Fruit fly (Drosophila melanogaster) Kc167 (cell line): ENCODE results near the gene CG32425.

ENCODE experiments used
- Myc ChIP-seq: fragments of >200 bp; optimal IDR thresholded peaks from 2 replicates; lab custom pipeline; 2017; ENCODE audit warnings: missing external identifiers
- Sin3A ChIP-seq: fragments of >200 bp; optimal IDR thresholded peaks from 2 replicates; lab custom pipeline; 2018; ENCODE audit warnings: missing external identifiers
- h ChIP-seq: fragments of >200 bp; optimal IDR thresholded peaks from 3 replicates; lab custom pipeline; 2018; ENCODE audit warnings: missing external identifiers
- insv ChIP-seq: fragments of >200 bp; optimal IDR thresholded peaks from 3 replicates; lab custom pipeline; 2018; ENCODE audit warnings: missing external identifiers
- psq ChIP-seq: fragments of >200 bp; optimal IDR thresholded peaks from 2 replicates; lab custom pipeline; 2017; ENCODE audit warnings: missing external identifiers
- ttk ChIP-seq: sonication (Bioruptor generic); optimal IDR thresholded peaks from 2 replicates; lab custom pipeline; 2017; ENCODE audit warnings: missing external identifiers

Gene CG32425

DNA sequence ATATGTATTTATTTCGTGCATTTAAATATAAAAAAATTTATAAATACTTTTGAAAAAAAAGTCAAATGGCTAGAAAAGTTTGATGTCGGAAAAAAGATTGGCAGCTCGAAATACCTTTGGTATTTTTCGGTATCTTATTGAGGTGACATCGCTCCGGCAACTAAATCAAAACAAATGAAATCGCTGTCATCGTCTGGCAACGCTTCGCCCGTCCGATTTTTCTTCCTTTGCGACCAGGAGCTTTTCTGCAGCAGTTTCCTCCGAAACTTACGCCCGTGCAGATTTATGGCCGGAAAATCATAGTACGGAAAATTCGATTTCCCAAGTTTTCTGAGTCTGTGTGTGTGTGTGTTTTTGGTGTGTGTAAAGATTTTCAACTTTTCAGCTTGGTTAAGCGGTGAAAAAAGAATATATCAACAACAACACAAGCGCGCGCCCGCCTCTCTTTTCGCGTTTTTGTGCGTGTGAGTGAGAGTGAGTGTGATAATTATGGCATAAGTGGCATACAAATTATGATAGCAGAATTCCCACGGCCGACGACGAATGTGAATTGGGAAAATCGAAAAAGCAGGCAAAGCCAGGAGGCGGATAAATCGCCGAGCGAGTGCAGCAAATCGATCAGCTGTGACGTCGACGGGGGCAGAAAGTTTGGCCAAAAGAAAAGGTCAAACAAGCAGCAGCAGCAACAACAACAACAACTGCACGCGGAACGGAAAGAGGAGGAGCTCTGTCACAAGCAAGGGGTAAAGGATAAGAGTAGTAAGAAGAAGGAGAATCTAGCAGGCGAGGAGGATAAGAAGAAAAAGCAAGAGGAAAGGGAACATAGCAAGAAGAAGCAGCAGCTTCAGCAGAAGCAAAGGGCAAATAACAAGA lies at the start of gene CG32425:
CG32425 (plus strand) TSS at position 200 of the 873 bp plus-strand sequence.
- TF ChIP-seq psq (lab: Kevin White, UChicago) (no peak), Myc (no peak), h (lab: Kevin White, UChicago) (no peak)

- no peak for TF ChIP-seq Sin3A (lab: Kevin White, UChicago)
- no peak for TF ChIP-seq ttk (lab: Kevin White, UChicago)
- no peak for TF ChIP-seq insv
- TF ChIP-seq Myc, result no peak
- no peak for TF ChIP-seq h (lab: Kevin White, UChicago)
- no peak for TF ChIP-seq psq (lab: Kevin White, UChicago)
These were observed 49.8 kb upstream of the CG32425 start for dm6 chr3L:20447337-20447736.

DNA sequence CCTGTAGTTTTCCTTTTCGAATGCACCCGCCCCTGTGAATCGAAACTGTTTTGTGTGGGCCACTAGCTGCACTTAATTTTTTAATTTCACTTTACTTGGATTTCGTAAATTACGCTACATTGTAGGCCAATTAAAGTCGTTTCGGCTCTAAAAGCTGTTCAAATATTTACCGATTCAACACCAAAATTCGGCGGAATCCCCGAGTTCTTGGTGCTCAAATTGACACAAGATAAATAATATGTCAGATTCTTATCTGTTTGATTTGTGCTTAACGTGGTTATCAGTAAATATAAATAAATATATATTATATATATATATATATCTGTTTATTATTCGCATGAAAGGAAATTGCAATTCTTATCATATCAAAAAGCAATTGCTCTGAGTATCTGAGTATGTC lies 49.2 kb upstream of the CG32425 start:
- no peak for TF ChIP-seq h (lab: Kevin White, UChicago)
- no peak for TF ChIP-seq ttk (lab: Kevin White, UChicago)
- TF ChIP-seq Sin3A (lab: Kevin White, UChicago), result no peak
- no peak for TF ChIP-seq Myc
- TF ChIP-seq psq (lab: Kevin White, UChicago), result no peak
- no peak for TF ChIP-seq insv

DNA sequence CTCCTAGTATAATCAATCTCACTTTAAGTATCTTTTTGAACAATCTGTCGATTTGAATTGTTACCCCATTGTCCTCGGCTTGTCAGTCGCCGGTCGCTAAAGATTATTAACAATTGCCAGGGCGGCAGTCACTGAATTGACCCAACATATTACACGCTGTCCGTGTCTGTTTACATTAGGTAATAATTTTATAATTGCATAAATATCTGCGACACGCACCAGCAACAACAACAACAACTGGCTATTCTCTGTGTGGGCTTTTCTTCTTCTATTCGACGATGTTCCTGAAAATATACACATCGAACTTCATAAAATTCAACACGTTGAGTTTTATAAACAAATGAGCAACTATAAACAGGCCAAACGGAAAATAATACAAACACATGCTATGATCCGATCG lies 48.4 kb upstream of the CG32425 start:
- TF ChIP-seq insv, result no peak
- TF ChIP-seq Sin3A (lab: Kevin White, UChicago), result no peak
- TF ChIP-seq psq (lab: Kevin White, UChicago), result no peak
- no peak for TF ChIP-seq ttk (lab: Kevin White, UChicago)
- TF ChIP-seq Myc, result no peak
- no peak for TF ChIP-seq h (lab: Kevin White, UChicago)

DNA sequence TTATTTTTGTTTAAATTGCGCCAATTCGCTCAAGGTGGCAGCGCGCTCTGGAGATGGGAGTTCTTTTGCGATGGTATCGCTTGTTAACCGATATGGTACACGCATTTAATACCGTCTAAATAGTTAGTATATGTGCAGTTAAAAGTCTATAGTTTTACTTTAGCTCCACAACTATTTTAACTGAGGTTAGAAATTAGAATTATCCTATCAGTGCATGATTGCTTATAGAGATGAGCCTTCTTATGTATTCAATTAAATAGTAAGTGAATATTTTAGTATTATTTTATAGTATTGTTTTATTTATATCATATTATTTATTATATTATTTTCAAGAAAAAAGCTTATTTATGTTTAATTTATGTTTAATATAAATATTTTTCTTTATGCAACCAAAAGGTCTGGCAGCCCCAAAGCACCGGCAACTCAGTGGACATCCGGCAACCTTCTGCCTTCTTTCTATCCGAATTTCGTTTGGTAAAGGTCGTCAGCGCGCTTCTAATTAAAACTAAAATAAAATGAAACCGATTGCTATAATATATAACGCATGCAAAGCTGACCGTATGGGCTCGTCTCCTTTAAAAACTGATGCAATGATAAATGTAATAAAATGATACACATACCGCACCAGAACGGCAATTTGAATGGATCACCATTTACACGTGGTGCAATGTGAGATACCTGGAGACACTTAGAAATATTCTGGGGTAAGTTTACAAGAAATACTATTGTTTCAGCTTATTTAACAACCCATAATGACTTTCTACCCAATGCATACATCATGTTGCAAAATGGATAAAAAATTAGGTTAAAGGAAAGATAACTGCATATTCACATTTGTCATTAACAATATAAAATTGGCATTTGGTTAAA lies 44.1 kb upstream of the CG32425 start, which contains the start of gene CG5199:
CG5199 (minus strand) TSS at position 52 of the 870 bp plus-strand sequence.
- no peak for TF ChIP-seq h (lab: Kevin White, UChicago)
- no peak for TF ChIP-seq insv
- no peak for TF ChIP-seq ttk (lab: Kevin White, UChicago)
- no peak for TF ChIP-seq psq (lab: Kevin White, UChicago)
- no peak for TF ChIP-seq Myc
- TF ChIP-seq Sin3A (lab: Kevin White, UChicago), result no peak

DNA sequence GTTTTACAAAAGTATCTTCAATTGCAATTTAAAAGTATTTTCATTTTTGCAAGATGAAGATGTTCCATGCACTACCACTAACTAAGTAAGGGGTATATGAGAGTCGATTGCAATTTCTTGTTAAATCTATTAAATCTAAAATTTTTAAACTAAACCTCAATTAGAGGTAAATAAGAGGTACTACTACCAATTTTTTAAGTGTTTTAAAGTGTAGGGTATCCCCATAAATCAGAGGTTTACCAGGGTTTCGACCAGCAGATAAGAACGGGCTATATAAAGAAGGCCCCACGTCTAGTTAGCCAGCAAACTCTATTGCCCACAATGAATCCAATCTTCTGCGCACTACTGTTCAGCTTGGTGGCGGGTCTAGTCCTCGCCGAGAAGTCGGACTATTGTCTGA lies 36.7 kb upstream of the CG32425 start, which contains the start of gene mag:
mag (plus strand) TSS at position 301 of the 400 bp plus-strand sequence.
- TF ChIP-seq psq (lab: Kevin White, UChicago) (no peak), h (lab: Kevin White, UChicago) (no peak), Sin3A (lab: Kevin White, UChicago) (no peak), Myc (no peak), ttk (lab: Kevin White, UChicago) (no peak)

DNA sequence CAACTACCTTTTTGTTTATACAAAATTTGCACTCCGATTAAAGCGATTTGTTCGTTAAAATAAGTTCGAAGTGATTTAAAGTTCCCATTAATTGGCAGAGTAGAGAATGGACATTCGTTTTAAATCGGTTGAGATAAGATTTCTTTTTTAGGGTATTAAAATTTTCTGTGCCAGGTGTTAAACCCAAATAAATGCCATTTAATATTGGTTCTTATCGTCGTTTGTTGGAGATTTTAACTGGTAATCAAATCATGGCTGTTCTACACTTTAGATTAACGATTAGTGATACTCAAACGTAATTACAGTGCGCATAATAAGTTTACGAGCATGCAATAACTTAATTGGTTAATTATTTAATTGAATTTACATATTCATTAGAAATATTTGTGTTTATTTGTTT lies 34.7 kb upstream of the CG32425 start:
- TF ChIP-seq ttk (lab: Kevin White, UChicago), result no peak
- no peak for TF ChIP-seq insv
- TF ChIP-seq Sin3A (lab: Kevin White, UChicago), result no peak
- TF ChIP-seq Myc, result no peak
- TF ChIP-seq h (lab: Kevin White, UChicago), result no peak
- no peak for TF ChIP-seq psq (lab: Kevin White, UChicago)

- TF ChIP-seq insv (no peak), Myc (no peak), h (lab: Kevin White, UChicago) (no peak), ttk (lab: Kevin White, UChicago) (no peak), psq (lab: Kevin White, UChicago) (no peak), Sin3A (lab: Kevin White, UChicago) (no peak)
These were observed 32.4 kb upstream of the CG32425 start, which contains the start of gene atk for dm6 chr3L:20464677-20465076. Gene atk, minus strand, starts transcription at chr3L:20464862.

- no peak for TF ChIP-seq Myc
- no peak for TF ChIP-seq insv
- no peak for TF ChIP-seq h (lab: Kevin White, UChicago)
- no peak for TF ChIP-seq ttk (lab: Kevin White, UChicago)
- no peak for TF ChIP-seq psq (lab: Kevin White, UChicago)
- TF ChIP-seq Sin3A (lab: Kevin White, UChicago), result no peak
These were observed 31.2 kb upstream of the CG32425 start, which contains the start of gene CG42764 for dm6 chr3L:20465941-20466340. Gene CG42764, minus strand, starts transcription at chr3L:20466041.

DNA sequence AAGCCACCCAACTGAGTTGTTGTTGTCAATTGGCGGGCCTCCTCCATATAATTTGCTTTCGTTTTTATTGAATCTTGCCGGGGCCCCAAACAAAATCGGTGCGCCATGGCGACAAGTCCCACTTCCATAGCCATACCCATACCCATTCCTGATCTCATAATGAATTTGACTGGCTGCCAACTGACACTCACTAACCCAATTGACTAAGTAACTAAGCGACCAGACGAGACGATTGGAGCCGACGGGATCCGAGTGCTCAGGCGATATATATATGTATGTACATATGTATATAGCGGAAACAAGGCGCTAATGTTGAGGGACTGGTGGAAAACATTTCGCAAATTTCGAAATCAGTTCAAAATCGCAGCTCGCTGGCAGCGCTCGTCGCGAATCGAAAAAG lies 30.5 kb upstream of the CG32425 start, which contains the start of gene Tdh:
Tdh (plus strand) TSS at position 346 of the 400 bp plus-strand sequence.
- TF ChIP-seq insv (no peak), Sin3A (lab: Kevin White, UChicago) (no peak), psq (lab: Kevin White, UChicago) (no peak), Myc (no peak), h (lab: Kevin White, UChicago) (no peak), ttk (lab: Kevin White, UChicago) (no peak)

DNA sequence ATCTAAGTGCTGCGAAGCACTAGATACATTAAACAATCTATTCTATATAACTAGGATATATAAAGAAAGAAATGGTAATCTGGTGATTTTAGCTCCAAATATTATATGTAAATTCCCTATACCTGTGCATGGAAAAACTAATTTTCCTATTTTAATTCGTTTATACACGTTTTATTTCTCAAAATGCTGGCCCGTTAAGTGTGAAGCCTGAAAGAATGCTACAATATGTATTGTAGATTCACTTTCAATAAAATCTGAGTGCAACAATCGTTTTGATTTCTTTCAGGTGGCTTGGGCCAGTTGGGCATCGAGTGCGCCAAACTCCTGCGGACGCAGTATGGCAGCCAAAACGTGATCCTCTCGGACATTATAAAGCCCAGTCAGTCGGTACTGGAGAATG lies 29.7 kb upstream of the CG32425 start:
- TF ChIP-seq insv (no peak), ttk (lab: Kevin White, UChicago) (no peak), Sin3A (lab: Kevin White, UChicago) (no peak), h (lab: Kevin White, UChicago) (no peak), psq (lab: Kevin White, UChicago) (no peak), Myc (no peak)
